Worm (Caenorhabditis elegans) whole organism, early embryonic: ENCODE measurements around the gene C03B1.6.

Experiments used
- B0310.2 ChIP-seq: sonication (generic microtip); optimal IDR thresholded peaks from 2 replicates; lab custom pipeline; 2016; ENCODE audit warnings: mild to moderate bottlenecking, missing genetic modification characterization, missing compliant biosample characterization
- F13C5.2 ChIP-seq: sonication (generic microtip); optimal IDR thresholded peaks from 2 replicates; lab custom pipeline; 2017; ENCODE audit warnings: mild to moderate bottlenecking, missing genetic modification characterization, inconsistent platforms, missing compliant biosample characterization
- aly-1 ChIP-seq: sonication (generic microtip); optimal IDR thresholded peaks from 2 replicates; lab custom pipeline; 2016; ENCODE audit warnings: missing genetic modification characterization, missing compliant biosample characterization
- ama-1 ChIP-seq: fragments of 150-350 bp; optimal IDR thresholded peaks from 2 replicates; lab custom pipeline; 2014
- ceh-13 ChIP-seq: fragments of 200-800 bp; sonication (Bioruptor generic); optimal IDR thresholded peaks from 2 replicates; lab custom pipeline; 2018; ENCODE audit warnings: mild to moderate bottlenecking, missing genetic modification characterization, missing compliant biosample characterization
- ceh-36 ChIP-seq: sonication (generic microtip); optimal IDR thresholded peaks from 2 replicates; lab custom pipeline; 2016; ENCODE audit warnings: missing genetic modification characterization, inconsistent platforms, missing compliant biosample characterization
- ets-7 ChIP-seq: sonication (generic microtip); optimal IDR thresholded peaks from 2 replicates; lab custom pipeline; 2016; ENCODE audit warnings: missing genotype, missing genetic modification characterization, missing compliant biosample characterization
- flt-1 ChIP-seq: fragments of 200-800 bp; sonication (Bioruptor generic); IDR thresholded peaks from 2 replicates; pipeline ENCODE4 v1.3.6; 2022; ENCODE audit warnings: missing genetic modification characterization, missing compliant biosample characterization
- hmbx-1 ChIP-seq: sonication (generic microtip); optimal IDR thresholded peaks from 2 replicates; lab custom pipeline; 2016; ENCODE audit warnings: mild to moderate bottlenecking, missing genetic modification characterization, missing compliant biosample characterization
- hmg-4 ChIP-seq: fragments of 200-800 bp; sonication (Bioruptor generic); optimal IDR thresholded peaks from 2 replicates; lab custom pipeline; 2018; ENCODE audit warnings: mild to moderate bottlenecking, missing genetic modification characterization, missing compliant biosample characterization
- hnd-1 ChIP-seq: sonication (generic microtip); optimal IDR thresholded peaks from 2 replicates; lab custom pipeline; 2016; ENCODE audit warnings: missing genetic modification characterization, missing compliant biosample characterization
- pes-1 ChIP-seq: fragments of 200-800 bp; sonication (Bioruptor generic); IDR thresholded peaks from 2 replicates; pipeline ENCODE4 v1.3.6; 2022; ENCODE audit warnings: missing genetic modification reagents, missing genetic modification characterization, missing compliant biosample characterization
- scrt-1 ChIP-seq: fragments of 200-800 bp; sonication (Bioruptor generic); IDR thresholded peaks from 2 replicates; pipeline ENCODE4 v1.3.6; 2022; ENCODE audit warnings: missing genetic modification characterization, missing compliant biosample characterization
- sea-1 ChIP-seq: fragments of 200-800 bp; sonication (Bioruptor generic); conservative IDR thresholded peaks from 2 replicates; pipeline ENCODE4 v1.3.6; 2022; ENCODE audit warnings: missing genetic modification characterization, missing compliant biosample characterization
- tbx-11 ChIP-seq: fragments of 200-800 bp; sonication (Bioruptor generic); IDR thresholded peaks from 2 replicates; pipeline ENCODE4 v1.3.6; 2022; ENCODE audit warnings: missing genetic modification characterization, missing compliant biosample characterization
- tbx-37 ChIP-seq: fragments of 200-800 bp; sonication (Bioruptor generic); conservative IDR thresholded peaks from 2 replicates; pipeline ENCODE4 v1.3.6; 2022; ENCODE audit warnings: missing genetic modification reagents, missing genetic modification characterization, missing compliant biosample characterization
- tra-4 ChIP-seq: sonication (generic microtip); optimal IDR thresholded peaks from 2 replicates; lab custom pipeline; 2017; ENCODE audit warnings: missing genetic modification characterization, missing compliant biosample characterization

Gene C03B1.6

DNA sequence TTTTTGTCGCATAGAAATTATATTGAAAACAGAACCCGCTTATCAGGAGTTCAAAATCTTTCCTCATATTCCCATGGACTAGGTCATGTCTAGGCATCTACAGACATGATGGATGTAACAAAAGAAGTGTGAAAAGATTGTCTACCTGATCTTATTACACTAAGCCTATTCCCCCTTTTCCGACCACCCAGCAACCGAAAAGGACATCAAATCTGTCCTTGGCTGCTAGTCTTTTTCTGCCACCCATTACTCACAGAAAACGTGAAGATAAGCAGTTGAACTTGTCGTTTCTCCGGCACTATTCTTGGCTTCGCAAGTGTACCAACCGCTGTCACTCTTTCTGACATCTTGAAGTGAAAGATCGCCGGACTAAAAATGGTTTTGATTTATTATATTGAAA lies 32.8 kb downstream of the C03B1.6 start:
- TF ChIP-seq hmg-4: no peak
- TF ChIP-seq scrt-1: no peak
- no peak for TF ChIP-seq B0310.2 (tag; lab: Kevin White, UChicago)
- no peak for TF ChIP-seq sea-1 (GFP tag; lab: Robert Waterston, UW)
- TF ChIP-seq aly-1 (tag; lab: Kevin White, UChicago): no peak
- no peak for TF ChIP-seq F13C5.2 (tag; lab: Kevin White, UChicago)
- no peak for TF ChIP-seq ceh-36
- TF ChIP-seq tbx-11 (GFP tag; lab: Robert Waterston, UW): no peak
- no peak for TF ChIP-seq tra-4 (tag; lab: Kevin White, UChicago)
- no peak for TF ChIP-seq pes-1
- TF ChIP-seq tbx-37: no peak
- no peak for TF ChIP-seq ceh-13 (GFP tag; lab: Kevin White, UChicago)

DNA sequence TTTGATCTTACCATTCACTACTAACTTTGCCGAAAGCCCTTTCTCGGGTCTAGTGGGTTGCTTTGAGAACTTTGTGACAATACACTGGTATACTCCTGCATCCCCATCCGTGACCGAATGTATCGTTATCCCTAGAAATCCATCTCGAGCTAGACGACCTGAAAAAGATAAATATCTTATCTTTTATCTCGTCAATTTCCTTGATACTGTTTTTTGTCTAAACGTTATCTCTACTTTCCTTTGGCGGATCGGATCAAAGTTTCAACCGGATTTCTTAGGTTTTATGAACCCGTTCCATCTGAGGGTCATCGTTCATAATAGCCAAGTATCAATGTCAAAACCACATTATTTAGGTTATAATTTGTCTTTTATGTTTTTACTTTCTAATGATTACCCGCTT lies 34.4 kb downstream of the C03B1.6 start:
- TF ChIP-seq B0310.2 (tag; lab: Kevin White, UChicago) (no peak), tra-4 (tag; lab: Kevin White, UChicago) (no peak), hmg-4 (no peak), ets-7 (tag; lab: Kevin White, UChicago) (no peak), ama-1 (lab: Kevin White, UChicago) (no peak), hnd-1 (tag; lab: Kevin White, UChicago) (no peak), flt-1 (no peak), ceh-36 (no peak), aly-1 (tag; lab: Kevin White, UChicago) (no peak), F13C5.2 (tag; lab: Kevin White, UChicago) (no peak), tbx-37 (no peak), pes-1 (no peak), hmbx-1 (tag; lab: Kevin White, UChicago) (no peak), scrt-1 (no peak), sea-1 (GFP tag; lab: Robert Waterston, UW) (no peak)

DNA sequence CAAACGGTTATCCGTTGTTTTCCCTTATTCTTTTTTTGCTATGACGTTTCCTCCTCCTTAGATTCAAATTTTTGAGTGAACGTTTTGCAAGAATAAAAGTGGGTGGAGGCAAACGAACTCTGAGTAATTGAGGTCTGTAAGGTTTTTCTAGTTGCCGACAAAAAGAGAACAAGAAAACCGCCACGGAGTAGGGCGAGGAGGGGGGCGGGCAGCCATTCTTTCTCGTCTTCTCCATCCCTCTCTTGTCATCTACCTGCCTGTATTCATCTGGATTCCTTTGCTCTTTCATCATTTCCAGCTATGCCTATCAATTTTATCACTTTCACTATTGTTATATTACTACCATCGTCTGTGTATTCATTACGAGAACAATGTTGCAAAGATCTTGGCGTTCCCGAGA lies 35.1 kb downstream of the C03B1.6 start, which contains the start of gene igdb-3:
igdb-3 (plus strand) TSS at position 301 of the 400 bp plus-strand sequence.
- TF ChIP-seq scrt-1: no peak
- TF ChIP-seq hmg-4: no peak
- no peak for TF ChIP-seq hmbx-1 (tag; lab: Kevin White, UChicago)
- no peak for TF ChIP-seq hnd-1 (tag; lab: Kevin White, UChicago)
- TF ChIP-seq tbx-11 (GFP tag; lab: Robert Waterston, UW): no peak
- no peak for TF ChIP-seq aly-1 (tag; lab: Kevin White, UChicago)
- TF ChIP-seq F13C5.2 (tag; lab: Kevin White, UChicago): no peak
- no peak for TF ChIP-seq tbx-37
- no peak for TF ChIP-seq flt-1
- no peak for TF ChIP-seq pes-1
- no peak for TF ChIP-seq ceh-13 (GFP tag; lab: Kevin White, UChicago)
- TF ChIP-seq sea-1 (GFP tag; lab: Robert Waterston, UW): no peak
- TF ChIP-seq ama-1 (lab: Kevin White, UChicago): no peak
- no peak for TF ChIP-seq B0310.2 (tag; lab: Kevin White, UChicago)
- no peak for TF ChIP-seq tra-4 (tag; lab: Kevin White, UChicago)
- no peak for TF ChIP-seq ets-7 (tag; lab: Kevin White, UChicago)
- TF ChIP-seq ceh-36: no peak

DNA sequence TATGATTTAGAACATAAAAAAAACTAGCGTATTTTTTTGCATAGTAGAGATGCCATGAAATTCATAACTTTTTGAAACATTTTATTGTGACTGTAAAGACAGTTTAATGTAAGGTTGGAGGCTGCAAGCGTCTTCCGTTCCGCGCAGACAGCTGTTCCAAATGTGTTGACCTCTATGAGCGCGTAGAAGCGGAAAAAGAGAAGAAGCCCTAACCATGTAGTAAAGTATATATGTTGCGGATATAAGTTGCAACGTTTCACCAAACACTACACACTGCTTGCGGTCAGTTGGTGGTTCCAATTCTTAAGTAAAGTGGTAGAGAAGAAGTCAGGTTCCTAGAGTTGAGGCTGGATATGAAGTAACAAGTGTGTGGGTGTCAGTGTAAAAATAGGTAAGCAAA lies 38.5 kb downstream of the C03B1.6 start:
- TF ChIP-seq tbx-37 (no peak), aly-1 (tag; lab: Kevin White, UChicago) (no peak), sea-1 (GFP tag; lab: Robert Waterston, UW) (no peak), tbx-11 (GFP tag; lab: Robert Waterston, UW) (no peak), ets-7 (tag; lab: Kevin White, UChicago) (no peak), flt-1 (no peak), F13C5.2 (tag; lab: Kevin White, UChicago) (no peak), hmg-4 (no peak)

DNA sequence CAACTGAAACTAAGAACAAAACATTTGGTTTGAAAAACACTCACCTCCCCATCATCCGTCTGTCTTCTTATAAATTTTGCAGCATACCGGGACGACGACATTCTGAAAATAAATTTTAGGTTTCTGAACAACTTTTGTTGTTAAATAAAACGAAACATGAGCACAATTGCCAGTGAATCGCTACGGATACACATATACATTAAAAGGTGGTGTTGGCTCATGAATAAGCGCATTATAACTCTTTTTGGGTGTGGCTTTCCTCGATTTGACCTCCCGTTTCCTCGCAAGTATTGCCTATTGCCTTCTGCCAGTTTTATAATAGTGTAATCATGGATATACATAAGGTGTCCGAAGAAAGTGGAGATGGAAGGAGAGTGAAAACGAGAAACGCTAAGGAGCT lies 41.4 kb downstream of the C03B1.6 start, which contains the start of gene igcm-2:
igcm-2 (minus strand) TSS at position 101 of the 400 bp plus-strand sequence.
- no peak for TF ChIP-seq ets-7 (tag; lab: Kevin White, UChicago)
- TF ChIP-seq tbx-11 (GFP tag; lab: Robert Waterston, UW): no peak
- TF ChIP-seq sea-1 (GFP tag; lab: Robert Waterston, UW): no peak
- TF ChIP-seq F13C5.2 (tag; lab: Kevin White, UChicago): no peak
- no peak for TF ChIP-seq B0310.2 (tag; lab: Kevin White, UChicago)
- no peak for TF ChIP-seq ama-1 (lab: Kevin White, UChicago)

DNA sequence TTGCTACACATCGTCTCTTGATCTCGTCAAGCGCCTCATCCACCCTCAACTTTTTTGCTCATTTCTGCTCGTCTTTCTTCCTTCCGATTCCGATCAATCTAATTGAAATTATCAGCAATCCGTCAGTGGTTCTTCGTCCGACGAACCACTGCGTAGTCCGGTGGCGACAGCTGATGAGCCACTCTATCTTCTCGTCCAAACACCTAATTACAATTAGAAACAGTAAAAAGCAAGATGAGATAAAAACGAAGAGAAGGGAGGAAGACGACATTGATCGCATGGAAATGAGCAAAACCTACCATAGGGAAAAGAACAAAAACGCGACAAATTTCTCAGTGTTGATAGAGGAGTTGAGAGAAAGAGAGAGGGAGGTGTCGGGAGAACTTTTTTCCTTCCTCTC lies 49.3 kb downstream of the C03B1.6 start:
- no peak for TF ChIP-seq tbx-37
- TF ChIP-seq aly-1 (tag; lab: Kevin White, UChicago): no peak
- no peak for TF ChIP-seq ceh-13 (GFP tag; lab: Kevin White, UChicago)
- no peak for TF ChIP-seq tbx-11 (GFP tag; lab: Robert Waterston, UW)
- TF ChIP-seq hnd-1 (tag; lab: Kevin White, UChicago): no peak
- no peak for TF ChIP-seq sea-1 (GFP tag; lab: Robert Waterston, UW)
- TF ChIP-seq B0310.2 (tag; lab: Kevin White, UChicago): no peak
- TF ChIP-seq F13C5.2 (tag; lab: Kevin White, UChicago): no peak
- TF ChIP-seq hmbx-1 (tag; lab: Kevin White, UChicago): no peak
- TF ChIP-seq tra-4 (tag; lab: Kevin White, UChicago): no peak
- no peak for TF ChIP-seq scrt-1
